ENCODE assay signal across 1 fruit fly cellular context in genomic region chrX:9729013-9730002, dm6.
TF ChIP-seq lines count a peak whose summit lies in the region.

TSS of gene Sp1 (plus strand) at chrX:9729648.

TF ChIP-seq in whole organism, embryonic, 481 proteins besides CTCF, POLR2A, EP300 and RAD21 (continued from another document):
- TF ChIP-seq nom (GFP tag; optimal IDR thresholded peaks at IDR 0.05; lab: Kevin White, UChicago) = no peak
- TF ChIP-seq cg (GFP tag; optimal IDR thresholded peaks at IDR 0.05; lab: Kevin White, UChicago) = peak; percentile 84
- peak; percentile 19 for TF ChIP-seq CG7271 (tag; optimal IDR thresholded peaks at IDR 0.05; lab: Kevin White, UChicago)
- TF ChIP-seq crol (GFP tag; IDR thresholded peaks at IDR 0.05; lab: Robert Waterston, UW) = peak; percentile 31; the same call in 1 of the 2 replicates
- peak; percentile 98 for TF ChIP-seq Nf-YB (GFP tag; optimal IDR thresholded peaks at IDR 0.05; lab: Kevin White, UChicago)
- TF ChIP-seq Aef1 (GFP tag; IDR thresholded peaks at IDR 0.05; lab: Robert Waterston, UW) = peak; percentile 44; the same call in 2 of the 3 replicates
